Fruit fly (Drosophila melanogaster) whole organism, embryonic: Measurements from ENCODE around the gene eIF4H2.

Source experiments
- Atf-2 ChIP-seq: fragments of 200-800 bp; sonication (Bioruptor generic); optimal IDR thresholded peaks from 2 replicates; lab custom pipeline; 2016; ENCODE audit warnings: missing biosample characterization, missing genetic modification characterization
- Atf6 ChIP-seq: fragments of 200-800 bp; sonication (Bioruptor generic); IDR thresholded peaks from 2 replicates; pipeline ENCODE4 v1.3.6; 2022; ENCODE audit warnings: missing biosample characterization, missing genetic modification characterization
- CG10267 ChIP-seq: fragments of 200-800 bp; sonication (Bioruptor generic); optimal IDR thresholded peaks from 2 replicates; lab custom pipeline; 2018; ENCODE audit warnings: missing biosample characterization, mild to moderate bottlenecking, missing genetic modification characterization, moderate library complexity
- CG10366 ChIP-seq: fragments of 200-800 bp; sonication (Bioruptor generic); IDR thresholded peaks from 2 replicates; pipeline ENCODE4 v1.3.6; 2022; ENCODE audit warnings: missing biosample characterization, missing genetic modification characterization
- CG10543 ChIP-seq: fragments of 200-800 bp; sonication (Bioruptor generic); optimal IDR thresholded peaks from 3 replicates; lab custom pipeline; 2017; ENCODE audit warnings: missing biosample characterization, mild to moderate bottlenecking, missing genetic modification characterization, moderate library complexity
- CG10654 ChIP-seq: fragments of 200-800 bp; sonication (Bioruptor generic); optimal IDR thresholded peaks from 2 replicates; lab custom pipeline; 2016; ENCODE audit warnings: missing biosample characterization, missing genetic modification characterization
- CG11398 ChIP-seq: fragments of 200-800 bp; sonication (Bioruptor generic); optimal IDR thresholded peaks from 2 replicates; lab custom pipeline; 2016; ENCODE audit warnings: missing biosample characterization, missing genetic modification characterization
- CG11456 ChIP-seq: fragments of 200-800 bp; sonication (Bioruptor generic); IDR thresholded peaks from 3 replicates; pipeline ENCODE4 v1.3.6; 2022; ENCODE audit warnings: missing biosample characterization, missing genetic modification characterization
- CG15073 ChIP-seq: fragments of 200-800 bp; sonication (Bioruptor generic); optimal IDR thresholded peaks from 2 replicates; lab custom pipeline; 2016; ENCODE audit warnings: missing biosample characterization, missing genetic modification characterization
- CG17359 ChIP-seq: fragments of 200-800 bp; sonication (Bioruptor generic); optimal IDR thresholded peaks from 3 replicates; lab custom pipeline; 2018; ENCODE audit warnings: missing biosample characterization, mild to moderate bottlenecking, missing genetic modification characterization, moderate library complexity
- CG34376 ChIP-seq: fragments of 200-800 bp; sonication (Bioruptor generic); optimal IDR thresholded peaks from 2 replicates; lab custom pipeline; 2018; ENCODE audit warnings: missing biosample characterization, mild to moderate bottlenecking, missing genetic modification characterization
- CG34422 ChIP-seq: fragments of 200-800 bp; sonication (Bioruptor generic); IDR thresholded peaks from 3 replicates; pipeline ENCODE4 v1.3.6; 2022; ENCODE audit warnings: missing biosample characterization, missing genetic modification characterization
- CG4328 ChIP-seq: fragments of 200-800 bp; sonication (Bioruptor generic); optimal IDR thresholded peaks from 3 replicates; lab custom pipeline; 2017; ENCODE audit warnings: missing biosample characterization, missing genetic modification reagents, missing genetic modification characterization
- CG5245 ChIP-seq: fragments of 200-800 bp; sonication (Bioruptor generic); optimal IDR thresholded peaks from 3 replicates; lab custom pipeline; 2016; ENCODE audit warnings: missing biosample characterization, missing genetic modification characterization
- CG6272 ChIP-seq: fragments of 200-800 bp; sonication (Bioruptor generic); IDR thresholded peaks from 2 replicates; pipeline ENCODE4 v1.3.6; 2022; ENCODE audit warnings: missing biosample characterization, missing genetic modification characterization
- CG7556 ChIP-seq: fragments of 200-800 bp; sonication (Bioruptor generic); optimal IDR thresholded peaks from 2 replicates; lab custom pipeline; 2017; ENCODE audit warnings: missing biosample characterization, mild to moderate bottlenecking, missing genetic modification characterization
- CG7928 ChIP-seq: fragments of 200-800 bp; sonication (Bioruptor generic); optimal IDR thresholded peaks from 2 replicates; lab custom pipeline; 2017; ENCODE audit warnings: missing biosample characterization, mild to moderate bottlenecking, missing genetic modification characterization
- CG7987 ChIP-seq: fragments of 200-800 bp; sonication (Bioruptor generic); optimal IDR thresholded peaks from 2 replicates; lab custom pipeline; 2018; ENCODE audit warnings: missing biosample characterization, mild to moderate bottlenecking, missing genetic modification characterization, moderate library complexity
- CG9437 ChIP-seq: fragments of 200-800 bp; sonication (Bioruptor generic); optimal IDR thresholded peaks from 2 replicates; lab custom pipeline; 2018; ENCODE audit warnings: missing biosample characterization, mild to moderate bottlenecking, missing genetic modification characterization
- CG9797 ChIP-seq: fragments of 200-800 bp; sonication (Bioruptor generic); optimal IDR thresholded peaks from 3 replicates; lab custom pipeline; 2018; ENCODE audit warnings: missing biosample characterization, mild to moderate bottlenecking, missing genetic modification characterization
- D19B ChIP-seq: fragments of 200-800 bp; sonication (Bioruptor generic); optimal IDR thresholded peaks from 2 replicates; lab custom pipeline; 2017; ENCODE audit warnings: missing biosample characterization, mild to moderate bottlenecking, missing genetic modification characterization
- Doc2 ChIP-seq: fragments of 200-800 bp; sonication (Bioruptor generic); IDR thresholded peaks from 2 replicates; pipeline ENCODE4 v1.3.6; 2022; ENCODE audit warnings: missing biosample characterization, missing genetic modification characterization
- H15 ChIP-seq: fragments of 200-800 bp; sonication (Bioruptor generic); IDR thresholded peaks from 3 replicates; pipeline ENCODE4 v1.3.6; 2022; ENCODE audit warnings: missing biosample characterization, missing genetic modification characterization
- HHEX ChIP-seq: fragments of 200-800 bp; sonication (Bioruptor generic); optimal IDR thresholded peaks from 3 replicates; lab custom pipeline; 2017; ENCODE audit warnings: missing biosample characterization, mild to moderate bottlenecking, missing genetic modification characterization, missing genetic modification reagents
- HLH3B ChIP-seq: fragments of 200-800 bp; sonication (Bioruptor generic); IDR thresholded peaks from 2 replicates; pipeline ENCODE4 v1.3.6; 2022; ENCODE audit warnings: missing biosample characterization, missing genetic modification characterization
- Kr ChIP-seq: fragments of 200-800 bp; sonication (Bioruptor generic); optimal IDR thresholded peaks from 2 replicates; lab custom pipeline; 2017; ENCODE audit warnings: missing biosample characterization, mild to moderate bottlenecking, missing genetic modification characterization
- MTF-1 ChIP-seq: fragments of 200-800 bp; sonication (Bioruptor generic); optimal IDR thresholded peaks from 2 replicates; lab custom pipeline; 2018; ENCODE audit warnings: missing biosample characterization, mild to moderate bottlenecking, missing genetic modification characterization, borderline replicate concordance
- Mes4 ChIP-seq: fragments of 200-800 bp; sonication (Bioruptor generic); optimal IDR thresholded peaks from 2 replicates; lab custom pipeline; 2016; ENCODE audit warnings: missing biosample characterization, missing genetic modification characterization
- Mrtf ChIP-seq: fragments of 200-800 bp; sonication (Bioruptor generic); IDR thresholded peaks from 3 replicates; pipeline ENCODE4 v1.3.6; 2022; ENCODE audit warnings: missing biosample characterization, missing genetic modification characterization
- Oaz ChIP-seq: fragments of 200-800 bp; sonication (Bioruptor generic); IDR thresholded peaks from 2 replicates; pipeline ENCODE4 v1.3.6; 2022; ENCODE audit warnings: missing biosample characterization, missing genetic modification characterization
- Trl ChIP-seq, 3 experiments: fragments of >200 bp in 2 of 3; fragments of 200-800 bp in 1 of 3; sonication (Bioruptor generic) in 1 of 3; optimal IDR thresholded peaks; 2 replicates in 1 of 3; 3 replicates in 2 of 3; lab custom pipeline; 2016 to 2017; ENCODE audit warnings: missing biosample characterization in 1 of 3, missing genetic modification characterization in 1 of 3
- Vsx1 ChIP-seq: fragments of 200-800 bp; sonication (Bioruptor generic); optimal IDR thresholded peaks from 2 replicates; lab custom pipeline; 2017; ENCODE audit warnings: missing biosample characterization, mild to moderate bottlenecking, missing genetic modification characterization, missing genetic modification reagents
- chif ChIP-seq, 2 experiments: fragments of 200-800 bp; sonication (Bioruptor generic); optimal IDR thresholded peaks; 3 replicates each; lab custom pipeline; 2016; ENCODE audit warnings: missing biosample characterization in 2 of 2, missing genetic modification characterization in 2 of 2
- dmrt99B ChIP-seq: fragments of 200-800 bp; sonication (Bioruptor generic); optimal IDR thresholded peaks from 2 replicates; lab custom pipeline; 2018; ENCODE audit warnings: missing biosample characterization, mild to moderate bottlenecking, missing genetic modification characterization, moderate library complexity
- fd3F ChIP-seq: fragments of 200-800 bp; sonication (Bioruptor generic); optimal IDR thresholded peaks from 2 replicates; lab custom pipeline; 2018; ENCODE audit warnings: missing biosample characterization, mild to moderate bottlenecking, missing genetic modification characterization, moderate library complexity
- grau ChIP-seq: fragments of 200-800 bp; optimal IDR thresholded peaks from 3 replicates; lab custom pipeline; 2019; ENCODE audit warnings: missing biosample characterization, mild to moderate bottlenecking, missing genetic modification characterization, moderate library complexity
- kni ChIP-seq: fragments of 200-800 bp; sonication (Bioruptor generic); optimal IDR thresholded peaks from 3 replicates; lab custom pipeline; 2017; ENCODE audit warnings: mild to moderate bottlenecking, missing biosample characterization, missing genetic modification reagents, missing genetic modification characterization
- lab ChIP-seq: fragments of 200-800 bp; sonication (Bioruptor generic); optimal IDR thresholded peaks from 3 replicates; lab custom pipeline; 2017; ENCODE audit warnings: missing biosample characterization, missing genetic modification characterization, mild to moderate bottlenecking, moderate library complexity, missing genetic modification reagents
- nau ChIP-seq: fragments of 200-800 bp; sonication (Bioruptor generic); optimal IDR thresholded peaks from 3 replicates; lab custom pipeline; 2017; ENCODE audit warnings: missing biosample characterization, mild to moderate bottlenecking, missing genetic modification characterization, missing genetic modification reagents
- pros ChIP-seq: fragments of 200-800 bp; sonication (Bioruptor generic); optimal IDR thresholded peaks from 3 replicates; lab custom pipeline; 2019; ENCODE audit warnings: missing biosample characterization, mild to moderate bottlenecking, missing genetic modification characterization, moderate library complexity
- pzg ChIP-seq: fragments of 200-800 bp; sonication (Bioruptor generic); optimal IDR thresholded peaks from 3 replicates; lab custom pipeline; 2018; ENCODE audit warnings: missing biosample characterization, mild to moderate bottlenecking, missing genetic modification characterization, moderate library complexity
- schlank ChIP-seq: fragments of 200-800 bp; sonication (Bioruptor generic); optimal IDR thresholded peaks from 2 replicates; lab custom pipeline; 2018; ENCODE audit warnings: missing biosample characterization, mild to moderate bottlenecking, missing genetic modification characterization
- sens-2 ChIP-seq: fragments of 200-800 bp; sonication (Bioruptor generic); IDR thresholded peaks from 2 replicates; pipeline ENCODE4 v1.3.6; 2022; ENCODE audit warnings: missing biosample characterization, missing genetic modification characterization
- sna ChIP-seq: fragments of 200-800 bp; sonication (Bioruptor generic); IDR thresholded peaks from 2 replicates; pipeline ENCODE4 v1.3.6; 2022; ENCODE audit warnings: missing biosample characterization, missing genetic modification characterization; ENCODE audit not compliant: partially characterized antibody
- sug ChIP-seq: fragments of 200-800 bp; optimal IDR thresholded peaks from 2 replicates; lab custom pipeline; 2019; ENCODE audit warnings: missing biosample characterization, mild to moderate bottlenecking, missing genetic modification characterization, moderate library complexity
- tio ChIP-seq: fragments of 200-800 bp; sonication (Bioruptor generic); optimal IDR thresholded peaks from 2 replicates; lab custom pipeline; 2017; ENCODE audit warnings: missing biosample characterization, missing genetic modification characterization, inconsistent platforms
- ttk ChIP-seq: fragments of 200-800 bp; sonication (Bioruptor generic); IDR thresholded peaks from 2 replicates; pipeline ENCODE4 v2.1.2; 2022; ENCODE audit warnings: missing biosample characterization, missing genetic modification characterization
- wdn ChIP-seq: fragments of 200-800 bp; sonication (Bioruptor generic); IDR thresholded peaks from 2 replicates; pipeline ENCODE4 v1.3.6; 2022; ENCODE audit warnings: missing biosample characterization, missing genetic modification characterization
- wor ChIP-seq: fragments of 200-800 bp; sonication (Bioruptor generic); IDR thresholded peaks from 2 replicates; pipeline ENCODE4 v1.3.6; 2022; ENCODE audit warnings: missing biosample characterization, missing genetic modification characterization

Gene eIF4H2

DNA sequence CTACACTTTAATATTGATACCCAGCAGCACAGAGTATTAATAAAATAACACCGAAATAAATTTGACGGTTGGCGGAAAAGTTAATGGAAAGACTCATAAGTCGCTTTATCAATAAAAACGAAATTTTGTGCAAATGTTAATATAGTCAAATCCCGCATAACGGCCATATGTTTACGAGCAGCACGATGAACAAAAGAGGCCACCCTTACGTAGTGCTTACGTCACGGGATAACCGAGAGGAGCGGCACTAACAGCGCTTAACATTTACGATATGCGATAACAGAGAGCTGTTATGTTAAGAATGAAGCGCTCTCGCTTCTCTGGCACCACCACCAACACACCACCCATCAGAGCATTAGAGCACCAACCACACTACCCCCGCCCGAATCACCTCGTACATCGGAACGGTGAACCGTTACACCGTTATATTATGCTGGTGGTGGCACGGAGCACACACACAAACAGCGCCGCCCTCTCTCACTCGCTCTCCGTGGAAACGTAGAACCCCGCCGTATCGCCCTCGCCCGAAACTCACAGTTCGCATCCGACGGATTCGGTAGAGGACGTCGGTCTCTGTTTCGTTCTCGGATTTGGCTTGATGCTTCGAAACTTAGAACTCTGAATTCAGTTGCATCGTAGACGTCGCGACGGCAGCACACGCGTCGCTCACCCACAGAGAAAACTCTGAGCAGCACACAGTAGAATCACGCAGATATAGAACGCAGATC is 39.6 kb downstream of the eIF4H2 start, which contains the start of gene zfh1 (continued):
- peak; percentile 6 for TF ChIP-seq kni (GFP tag; lab: Kevin White, UChicago)
- TF ChIP-seq H15 (GFP tag; lab: Robert Waterston, UW) = no peak
- no peak for TF ChIP-seq Doc2 (GFP tag; lab: Robert Waterston, UW)
- TF ChIP-seq MTF-1 (GFP tag; lab: Kevin White, UChicago) = no peak
- TF ChIP-seq fd3F (GFP tag; lab: Kevin White, UChicago) = no peak
- TF ChIP-seq schlank (tag; lab: Kevin White, UChicago) = no peak
- TF ChIP-seq Mes4 (GFP tag; lab: Kevin White, UChicago) = peak; percentile 19
- TF ChIP-seq CG9797 (GFP tag; lab: Kevin White, UChicago) = no peak
- peak; percentile 68 for TF ChIP-seq pros (GFP tag; lab: Kevin White, UChicago)
- TF ChIP-seq CG7987 (GFP tag; lab: Kevin White, UChicago) = no peak
- TF ChIP-seq Kr = no peak
- TF ChIP-seq CG4328 (GFP tag; lab: Kevin White, UChicago) = no peak
- no peak for TF ChIP-seq HLH3B (GFP tag; lab: Robert Waterston, UW)
- TF ChIP-seq pzg (GFP tag; lab: Kevin White, UChicago) = no peak
- peak in 1 of 2 experiments; percentile 15 for TF ChIP-seq chif (GFP tag; optimal IDR thresholded peaks at IDR 0.05; lab: Kevin White, UChicago)
- no peak for TF ChIP-seq CG10654 (GFP tag; lab: Kevin White, UChicago)
- TF ChIP-seq Atf6 (GFP tag; lab: Robert Waterston, UW) = 0 out of 2 replicates have a peak, but pooled peaks have one; percentile 26
- TF ChIP-seq tio (GFP tag; lab: Kevin White, UChicago) = no peak
- TF ChIP-seq lab (GFP tag; lab: Kevin White, UChicago) = peak; percentile 19
- no peak for TF ChIP-seq sens-2 (GFP tag; lab: Robert Waterston, UW)
- TF ChIP-seq CG10267 (tag; lab: Kevin White, UChicago) = no peak
- no peak for TF ChIP-seq Oaz (GFP tag; lab: Robert Waterston, UW)
- TF ChIP-seq nau (GFP tag; lab: Kevin White, UChicago) = peak; percentile 14
- no peak for TF ChIP-seq CG17359
- TF ChIP-seq HHEX (GFP tag; lab: Kevin White, UChicago) = no peak
- TF ChIP-seq CG7556 = no peak
- TF ChIP-seq ttk (GFP tag; lab: Robert Waterston, UW) = no peak
- peak; percentile 2 for TF ChIP-seq CG10543 (GFP tag; lab: Kevin White, UChicago)
- no peak for TF ChIP-seq wdn (GFP tag; lab: Robert Waterston, UW)
- TF ChIP-seq CG15073 (GFP tag; lab: Kevin White, UChicago) = no peak
- 0 out of 2 replicates have a peak, but pooled peaks have one; percentile 25 for TF ChIP-seq sna (GFP tag; lab: Robert Waterston, UW)
- TF ChIP-seq grau (tag; lab: Kevin White, UChicago) = no peak
- TF ChIP-seq CG34376 (GFP tag; lab: Kevin White, UChicago) = peak; percentile 15
- TF ChIP-seq wor = no peak
- TF ChIP-seq sug (tag; lab: Kevin White, UChicago) = peak; percentile 8
- TF ChIP-seq CG6272 (GFP tag; lab: Robert Waterston, UW) = no peak
- no peak for TF ChIP-seq CG11398
- TF ChIP-seq Mrtf (GFP tag; lab: Robert Waterston, UW) = no peak
- no peak for TF ChIP-seq CG10366 (GFP tag; lab: Robert Waterston, UW)
- no peak for TF ChIP-seq CG11456 (GFP tag; lab: Robert Waterston, UW)
- no peak for TF ChIP-seq dmrt99B (tag; lab: Kevin White, UChicago)
- TF ChIP-seq CG5245 (GFP tag; lab: Kevin White, UChicago) = no peak
- no peak for TF ChIP-seq D19B
- TF ChIP-seq CG34422 (GFP tag; lab: Robert Waterston, UW) = no peak
- TF ChIP-seq Trl (optimal IDR thresholded peaks at IDR 0.05; lab: Kevin White, UChicago) = peak; percentile 78 to 87
- TF ChIP-seq Trl (GFP tag; optimal IDR thresholded peaks at IDR 0.05; lab: Kevin White, UChicago) = peak; percentile 7
- TF ChIP-seq CG7928 (GFP tag; lab: Kevin White, UChicago) = no peak
- TF ChIP-seq Atf-2 = no peak
- TF ChIP-seq Vsx1 (GFP tag; lab: Kevin White, UChicago) = no peak
- TF ChIP-seq CG9437 (GFP tag; lab: Kevin White, UChicago) = peak; percentile 96
